Fruit fly (Drosophila melanogaster): Measurements from ENCODE around the gene CG46339.

The CG46339 gene

DNA sequence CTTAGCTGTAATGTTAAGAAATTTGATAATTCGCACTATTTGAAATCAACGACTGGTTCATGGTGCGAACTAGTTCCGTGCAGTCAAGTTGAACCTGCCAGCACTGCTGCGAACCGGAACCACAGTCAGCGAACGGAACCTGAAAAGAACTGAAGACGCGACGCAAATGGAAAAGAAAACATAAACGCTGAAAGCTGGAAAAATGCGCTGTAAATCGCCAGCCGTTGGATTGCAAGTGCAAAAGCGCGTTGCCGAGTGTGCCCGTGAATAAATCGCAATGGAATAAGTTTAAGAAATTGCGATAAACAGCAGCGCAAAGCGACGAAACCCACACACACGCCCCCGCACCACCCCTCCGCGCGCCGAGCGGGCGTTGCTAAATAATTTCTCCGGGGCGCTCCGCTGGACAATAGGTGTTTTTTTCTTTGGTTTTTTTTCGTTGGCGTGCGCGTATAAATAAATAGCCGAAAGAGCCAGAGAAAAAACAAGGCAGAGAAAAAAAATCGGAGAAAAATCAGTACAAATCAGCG is 51.3 kb downstream of the CG46339 start, which contains the start of gene CG5521 (continued):
- no peak for TF ChIP-seq CG14965 (GFP tag; optimal IDR thresholded peaks at IDR 0.05; ENCODE audit: borderline replicate concordance)
- TF ChIP-seq CG17359 (tag; optimal IDR thresholded peaks at IDR 0.05), result no peak
- TF ChIP-seq Neu2 (GFP tag; optimal IDR thresholded peaks at IDR 0.05; ENCODE audit: borderline replicate concordance), result no peak
- no peak for TF ChIP-seq Doc2 (GFP tag; IDR thresholded peaks at IDR 0.05)
- TF ChIP-seq Nf-YC (tag; optimal IDR thresholded peaks at IDR 0.05), result peak; percentile 11
- TF ChIP-seq CG17328 (GFP tag; IDR thresholded peaks at IDR 0.05), result no peak
- TF ChIP-seq CG9932 (GFP tag; IDR thresholded peaks at IDR 0.05), result 0 out of 2 replicates have a peak, but pooled peaks have one; percentile 16
- TF ChIP-seq crol (GFP tag; IDR thresholded peaks at IDR 0.05), result peak; percentile 98
- TF ChIP-seq chif (GFP tag; optimal IDR thresholded peaks at IDR 0.05), result no peak
- TF ChIP-seq trem (tag; optimal IDR thresholded peaks at IDR 0.05), result no peak
- TF ChIP-seq CG9437 (GFP tag; optimal IDR thresholded peaks at IDR 0.05), result no peak
- no peak for TF ChIP-seq seq (GFP tag; IDR thresholded peaks at IDR 0.05)
- no peak for TF ChIP-seq CG16815 (GFP tag; optimal IDR thresholded peaks at IDR 0.05)
- peak; percentile 90 for TF ChIP-seq MESR4 (GFP tag; optimal IDR thresholded peaks at IDR 0.05)
- TF ChIP-seq CG3995 (GFP tag; optimal IDR thresholded peaks at IDR 0.05), result no peak
- TF ChIP-seq HLH4C (GFP tag; IDR thresholded peaks at IDR 0.05; ENCODE audit: partially characterized antibody), result peak; percentile 36; the same call in 1 of the 3 replicates
- no peak for TF ChIP-seq HLH54F (GFP tag; optimal IDR thresholded peaks at IDR 0.05)
- TF ChIP-seq CG17568 (GFP tag; optimal IDR thresholded peaks at IDR 0.05), result no peak
- peak; percentile 34 for TF ChIP-seq CG12659 (GFP tag; optimal IDR thresholded peaks at IDR 0.05)
- TF ChIP-seq CG2120 (GFP tag; optimal IDR thresholded peaks at IDR 0.05), result no peak
- no peak for TF ChIP-seq stc (GFP tag; IDR thresholded peaks at IDR 0.05)
- TF ChIP-seq Adf1 (GFP tag; IDR thresholded peaks at IDR 0.05), result peak; percentile 57
- peak; percentile 77 for TF ChIP-seq knrl (GFP tag; IDR thresholded peaks at IDR 0.05; ENCODE audit: partially characterized antibody)
- peak; percentile 70 for TF ChIP-seq Opbp (GFP tag; IDR thresholded peaks at IDR 0.05; ENCODE audit: partially characterized antibody)
- no peak for TF ChIP-seq CG10209 (GFP tag; optimal IDR thresholded peaks at IDR 0.05)
- TF ChIP-seq Ptx1 (GFP tag; IDR thresholded peaks at IDR 0.05), result no peak
- peak; percentile 11 for TF ChIP-seq CHES-1-like (GFP tag; optimal IDR thresholded peaks at IDR 0.05)
- no peak for TF ChIP-seq CG6791 (GFP tag; IDR thresholded peaks at IDR 0.05; ENCODE audit: partially characterized antibody)
- TF ChIP-seq CG10431 (GFP tag; optimal IDR thresholded peaks at IDR 0.05), result no peak
- no peak for TF ChIP-seq CG10654 (GFP tag; optimal IDR thresholded peaks at IDR 0.05)
- TF ChIP-seq Sox100B (GFP tag; optimal IDR thresholded peaks at IDR 0.05), result no peak
- TF ChIP-seq rib (GFP tag; IDR thresholded peaks at IDR 0.05), result peak; percentile 48; the same call in 1 of the 2 replicates
- peak; percentile 67; the same call in 2 of the 3 replicates for TF ChIP-seq sr (GFP tag; IDR thresholded peaks at IDR 0.05)
- TF ChIP-seq Ravus (GFP tag; IDR thresholded peaks at IDR 0.05), result no peak
- no peak for TF ChIP-seq croc (GFP tag; conservative IDR thresholded peaks at IDR 0.05)
- TF ChIP-seq bcd (GFP tag; optimal IDR thresholded peaks at IDR 0.05), result no peak
- TF ChIP-seq CG9727 (GFP tag; optimal IDR thresholded peaks at IDR 0.05), result no peak
- TF ChIP-seq ttk (GFP tag; IDR thresholded peaks at IDR 0.05), result no peak
- TF ChIP-seq disco-r (GFP tag; optimal IDR thresholded peaks at IDR 0.05), result no peak
- no peak for TF ChIP-seq Oaz (GFP tag; IDR thresholded peaks at IDR 0.05)
- no peak for TF ChIP-seq az2 (GFP tag; optimal IDR thresholded peaks at IDR 0.05)
- no peak for TF ChIP-seq CG11504 (tag; optimal IDR thresholded peaks at IDR 0.05)
- no peak for TF ChIP-seq gem (tag; optimal IDR thresholded peaks at IDR 0.05)
- TF ChIP-seq Blimp-1 (GFP tag; optimal IDR thresholded peaks at IDR 0.05), result no peak
- TF ChIP-seq CG1832 (GFP tag; optimal IDR thresholded peaks at IDR 0.05), result no peak
- TF ChIP-seq peb (GFP tag; IDR thresholded peaks at IDR 0.05), result no peak
- TF ChIP-seq ato (GFP tag; IDR thresholded peaks at IDR 0.05; ENCODE audit: partially characterized antibody), result no peak; the same call in 1 of the 2 replicates
- TF ChIP-seq tio (GFP tag; optimal IDR thresholded peaks at IDR 0.05), result no peak
- no peak for TF ChIP-seq CG6683 (GFP tag; optimal IDR thresholded peaks at IDR 0.05)
- no peak for TF ChIP-seq CG8089 (GFP tag; optimal IDR thresholded peaks at IDR 0.05)
